Fruit fly (Drosophila melanogaster) whole organism, prepupa: Measurements from ENCODE around the gene CG42404.
A peak's percentile ranks its signal among the peaks of the same experiment; 100 is the strongest.

Source experiments
- CG10631 ChIP-seq: fragments of 200-800 bp; sonication (Bioruptor generic); optimal IDR thresholded peaks from 2 replicates; lab custom pipeline; 2016; ENCODE audit warnings: missing biosample characterization, missing genetic modification characterization
- CG10669 ChIP-seq: fragments of 200-800 bp; sonication (Bioruptor generic); optimal IDR thresholded peaks from 3 replicates; lab custom pipeline; 2018; ENCODE audit warnings: missing biosample characterization, mild to moderate bottlenecking, missing genetic modification characterization, moderate library complexity
- CG11762 ChIP-seq: fragments of 200-800 bp; sonication (Bioruptor generic); optimal IDR thresholded peaks from 3 replicates; lab custom pipeline; 2016; ENCODE audit warnings: missing biosample characterization, missing genetic modification characterization; ENCODE audit not compliant: insufficient read depth
- CG11902 ChIP-seq: fragments of 200-800 bp; sonication (Bioruptor generic); optimal IDR thresholded peaks from 3 replicates; lab custom pipeline; 2016; ENCODE audit warnings: missing biosample characterization, missing genetic modification characterization
- CG1621 ChIP-seq: fragments of 200-800 bp; sonication (Bioruptor generic); optimal IDR thresholded peaks from 3 replicates; lab custom pipeline; 2018; ENCODE audit warnings: missing biosample characterization, mild to moderate bottlenecking, missing genetic modification characterization
- CG3032 ChIP-seq: fragments of 200-800 bp; optimal IDR thresholded peaks from 2 replicates; lab custom pipeline; 2019; ENCODE audit warnings: missing biosample characterization, mild to moderate bottlenecking, missing genetic modification characterization, moderate library complexity
- CG31627 ChIP-seq: fragments of 200-800 bp; sonication (Bioruptor generic); optimal IDR thresholded peaks from 3 replicates; lab custom pipeline; 2016; ENCODE audit warnings: missing biosample characterization, missing genetic modification characterization
- CG32006 ChIP-seq: fragments of 200-800 bp; sonication (Bioruptor generic); optimal IDR thresholded peaks from 3 replicates; lab custom pipeline; 2017; ENCODE audit warnings: missing biosample characterization, mild to moderate bottlenecking, missing genetic modification characterization
- CG3919 ChIP-seq: fragments of 200-800 bp; sonication (Bioruptor generic); optimal IDR thresholded peaks from 3 replicates; lab custom pipeline; 2016; ENCODE audit warnings: missing biosample characterization, missing genetic modification characterization
- CG4318 ChIP-seq: fragments of 200-800 bp; sonication (Bioruptor generic); optimal IDR thresholded peaks from 3 replicates; lab custom pipeline; 2017; ENCODE audit warnings: missing biosample characterization, mild to moderate bottlenecking, missing genetic modification characterization
- CG6163 ChIP-seq: fragments of 200-800 bp; sonication (Bioruptor generic); IDR thresholded peaks from 3 replicates; pipeline ENCODE4 v1.3.6; 2022; ENCODE audit warnings: missing biosample characterization, missing genetic modification characterization
- CG6276 ChIP-seq: fragments of 200-800 bp; sonication (Bioruptor generic); optimal IDR thresholded peaks from 2 replicates; lab custom pipeline; 2017; ENCODE audit warnings: missing biosample characterization, mild to moderate bottlenecking, missing genetic modification characterization
- CG6792 ChIP-seq: fragments of 200-800 bp; sonication (Bioruptor generic); optimal IDR thresholded peaks from 3 replicates; lab custom pipeline; 2016; ENCODE audit warnings: missing biosample characterization, missing genetic modification characterization
- CG6854 ChIP-seq: fragments of 200-800 bp; sonication (Bioruptor generic); optimal IDR thresholded peaks from 2 replicates; lab custom pipeline; 2017; ENCODE audit warnings: missing biosample characterization, mild to moderate bottlenecking, missing genetic modification characterization
- CG7368 ChIP-seq: fragments of 200-800 bp; sonication (Bioruptor generic); optimal IDR thresholded peaks from 3 replicates; lab custom pipeline; 2016; ENCODE audit warnings: missing biosample characterization, missing genetic modification characterization
- CG8119 ChIP-seq: fragments of 200-800 bp; sonication (Bioruptor generic); IDR thresholded peaks from 3 replicates; pipeline ENCODE4 v1.3.6; 2022; ENCODE audit warnings: missing biosample characterization, missing genetic modification characterization
- CG8319 ChIP-seq: fragments of 200-800 bp; sonication (Bioruptor generic); optimal IDR thresholded peaks from 3 replicates; lab custom pipeline; 2016; ENCODE audit warnings: missing biosample characterization, missing genetic modification characterization
- CG8632 ChIP-seq: fragments of 200-800 bp; sonication (Bioruptor generic); optimal IDR thresholded peaks from 3 replicates; lab custom pipeline; 2016; ENCODE audit warnings: missing biosample characterization, missing genetic modification characterization
- CG9139 ChIP-seq: fragments of 200-800 bp; sonication (Bioruptor generic); optimal IDR thresholded peaks from 3 replicates; lab custom pipeline; 2017; ENCODE audit warnings: missing biosample characterization, mild to moderate bottlenecking, missing genetic modification characterization
- Eip75B ChIP-seq: fragments of 200-800 bp; sonication (Bioruptor generic); optimal IDR thresholded peaks from 3 replicates; lab custom pipeline; 2016; ENCODE audit warnings: missing biosample characterization, missing genetic modification characterization
- Eip78C ChIP-seq: fragments of 200-800 bp; sonication (Bioruptor generic); peaks from one replicate; lab custom pipeline; 2016; ENCODE audit warnings: missing biosample characterization, missing genetic modification characterization
- Ets21C ChIP-seq: fragments of 200-800 bp; sonication (Bioruptor generic); optimal IDR thresholded peaks from 3 replicates; lab custom pipeline; 2016; ENCODE audit warnings: missing biosample characterization, missing genetic modification characterization
- Gug ChIP-seq: fragments of 200-800 bp; sonication (Bioruptor generic); IDR thresholded peaks from 2 replicates; pipeline ENCODE4 v1.3.6; 2022; ENCODE audit warnings: missing biosample characterization, missing genetic modification characterization
- Hr38 ChIP-seq: sonication (Bioruptor generic); optimal IDR thresholded peaks from 2 replicates; lab custom pipeline; 2016; ENCODE audit warnings: missing biosample characterization, missing genetic modification characterization
- Hr39 ChIP-seq: fragments of 200-800 bp; sonication (Bioruptor generic); optimal IDR thresholded peaks from 2 replicates; lab custom pipeline; 2016; ENCODE audit warnings: missing biosample characterization, missing genetic modification characterization
- Hr4 ChIP-seq: fragments of 200-800 bp; sonication (Bioruptor generic); optimal IDR thresholded peaks from 3 replicates; lab custom pipeline; 2016; ENCODE audit warnings: missing biosample characterization, missing genetic modification characterization
- OdsH ChIP-seq: fragments of 200-800 bp; sonication (Bioruptor generic); optimal IDR thresholded peaks from 3 replicates; lab custom pipeline; 2016; ENCODE audit warnings: missing biosample characterization, missing genetic modification characterization
- Smox ChIP-seq: fragments of 200-800 bp; sonication (Bioruptor generic); optimal IDR thresholded peaks from 3 replicates; lab custom pipeline; 2016; ENCODE audit warnings: missing biosample characterization, missing genetic modification characterization
- Sox102F ChIP-seq: fragments of 200-800 bp; sonication (Bioruptor generic); optimal IDR thresholded peaks from 2 replicates; lab custom pipeline; 2016; ENCODE audit warnings: missing biosample characterization, mild to moderate bottlenecking, missing genetic modification characterization
- cyc ChIP-seq: fragments of 200-800 bp; sonication (Bioruptor generic); optimal IDR thresholded peaks from 3 replicates; lab custom pipeline; 2016; ENCODE audit warnings: missing biosample characterization, missing genetic modification characterization
- dac ChIP-seq: fragments of 200-800 bp; sonication (Bioruptor generic); optimal IDR thresholded peaks from 2 replicates; lab custom pipeline; 2017; ENCODE audit warnings: missing biosample characterization, mild to moderate bottlenecking, missing genetic modification characterization
- dsx ChIP-seq: fragments of 200-800 bp; optimal IDR thresholded peaks from 3 replicates; lab custom pipeline; 2019; ENCODE audit warnings: missing biosample characterization, mild to moderate bottlenecking, missing genetic modification characterization, moderate library complexity; ENCODE audit not compliant: poor library complexity, severe bottlenecking
- eg ChIP-seq: fragments of 200-800 bp; sonication (Bioruptor generic); IDR thresholded peaks from 3 replicates; pipeline ENCODE4 v1.3.6; 2022; ENCODE audit warnings: missing biosample characterization, missing genetic modification characterization
- esn ChIP-seq: fragments of 200-800 bp; sonication (Bioruptor generic); optimal IDR thresholded peaks from 2 replicates; lab custom pipeline; 2016; ENCODE audit warnings: missing biosample characterization, mild to moderate bottlenecking, missing genetic modification characterization, moderate library complexity
- fd59A ChIP-seq: fragments of 200-800 bp; sonication (Bioruptor generic); optimal IDR thresholded peaks from 2 replicates; lab custom pipeline; 2017; ENCODE audit warnings: missing biosample characterization, mild to moderate bottlenecking, missing genetic modification characterization, missing genetic modification reagents
- fkh ChIP-seq: fragments of 200-800 bp; sonication (Bioruptor generic); optimal IDR thresholded peaks from 3 replicates; lab custom pipeline; 2017; ENCODE audit warnings: missing biosample characterization, mild to moderate bottlenecking, missing genetic modification characterization, moderate library complexity
- pdm3 ChIP-seq: fragments of 200-800 bp; sonication (Bioruptor generic); optimal IDR thresholded peaks from 3 replicates; lab custom pipeline; 2016; ENCODE audit warnings: missing biosample characterization, missing genetic modification characterization
- salr ChIP-seq, 2 experiments: fragments of 200-800 bp; sonication (Bioruptor generic); optimal IDR thresholded peaks; 3 replicates each; lab custom pipeline; 2016 to 2018; ENCODE audit warnings: missing biosample characterization in 2 of 2, missing genetic modification characterization in 2 of 2, mild to moderate bottlenecking in 1 of 2
- svp ChIP-seq: fragments of 200-800 bp; sonication (Bioruptor generic); peaks from one replicate; lab custom pipeline; 2016; ENCODE audit warnings: missing biosample characterization, missing genetic modification characterization
- topi ChIP-seq: fragments of 200-800 bp; sonication (Bioruptor generic); optimal IDR thresholded peaks from 3 replicates; lab custom pipeline; 2016; ENCODE audit warnings: missing biosample characterization, missing genetic modification characterization

CG42404 gene

dm6 chr3R:15218824-15219576 lies 30.9 kb upstream of the CG42404 start, which contains the start of the genes SIDL and CG12241 (continued):
- TF ChIP-seq CG6792 (GFP tag; lab: Kevin White, UChicago) (peak; percentile 83), Hr39 (GFP tag; lab: Kevin White, UChicago) (no peak), CG6163 (peak; percentile 99), cyc (GFP tag; lab: Kevin White, UChicago) (peak; percentile 96), CG8319 (GFP tag; lab: Kevin White, UChicago) (no peak), CG4318 (GFP tag; lab: Kevin White, UChicago) (no peak), CG10631 (peak; percentile 89), CG8632 (GFP tag; lab: Kevin White, UChicago) (no peak), dac (GFP tag; lab: Kevin White, UChicago) (peak; percentile 75), Gug (GFP tag; lab: Robert Waterston, UW) (peak; percentile 97), salr (GFP tag; optimal IDR thresholded peaks at IDR 0.05; lab: Kevin White, UChicago) (no peak), Eip78C (peak; percentile 99), CG6276 (GFP tag; lab: Kevin White, UChicago) (no peak), CG31627 (GFP tag; lab: Kevin White, UChicago) (peak; percentile 69), CG10669 (GFP tag; lab: Kevin White, UChicago) (no peak), svp (GFP tag; lab: Kevin White, UChicago) (no peak), fd59A (no peak), Hr38 (GFP tag; lab: Kevin White, UChicago) (no peak)

dm6 chr3R:15222973-15223372 lies 26.9 kb upstream of the CG42404 start, which contains the start of gene Polr2G:
Polr2G (minus strand) TSS chr3R:15223180.
- TF ChIP-seq esn (GFP tag; lab: Kevin White, UChicago), result no peak
- peak; percentile 4 for TF ChIP-seq CG1621 (tag; lab: Kevin White, UChicago)
- TF ChIP-seq fkh, result peak; percentile 75

dm6 chr3R:15225279-15225730 lies 24.6 kb upstream of the CG42404 start, which contains the start of the genes CG31344 and Caf1-55:
CG31344 (minus strand) TSS chr3R:15225329.
Caf1-55 (plus strand) TSS chr3R:15225576.
- peak; percentile 3 for TF ChIP-seq esn (GFP tag; lab: Kevin White, UChicago)
- no peak for TF ChIP-seq CG1621 (tag; lab: Kevin White, UChicago)
- no peak for TF ChIP-seq dac (GFP tag; lab: Kevin White, UChicago)
- no peak for TF ChIP-seq pdm3
- no peak for TF ChIP-seq Hr38 (GFP tag; lab: Kevin White, UChicago)
- TF ChIP-seq CG6163, result no peak
- peak; percentile 2 for TF ChIP-seq CG31627 (GFP tag; lab: Kevin White, UChicago)
- no peak for TF ChIP-seq CG3032 (tag; lab: Kevin White, UChicago)
- no peak for TF ChIP-seq CG6854
- no peak for TF ChIP-seq Sox102F (GFP tag; lab: Kevin White, UChicago)
- no peak for TF ChIP-seq CG6276 (GFP tag; lab: Kevin White, UChicago)
- TF ChIP-seq dsx, result peak; percentile 73
- peak; percentile 19 for TF ChIP-seq fkh
- TF ChIP-seq Hr4 (GFP tag; lab: Kevin White, UChicago), result no peak
- no peak for TF ChIP-seq eg (GFP tag; lab: Robert Waterston, UW)

dm6 chr3R:15229329-15229876 lies 20.5 kb upstream of the CG42404 start, which contains the start of the genes Art3 and mRpS10:
Art3 (minus strand) TSS chr3R:15229408.
mRpS10 (plus strand) TSS chr3R:15229665.
- TF ChIP-seq CG11902 (GFP tag; lab: Kevin White, UChicago), result peak; percentile 100
- peak; percentile 100 for TF ChIP-seq CG8119 (GFP tag; lab: Robert Waterston, UW)
- TF ChIP-seq CG31627 (GFP tag; lab: Kevin White, UChicago), result peak; percentile 100
- TF ChIP-seq Gug (GFP tag; lab: Robert Waterston, UW), result peak; percentile 100
- peak; percentile 100 for TF ChIP-seq CG11762 (GFP tag; lab: Kevin White, UChicago)
- peak; percentile 98 for TF ChIP-seq dac (GFP tag; lab: Kevin White, UChicago)
- peak; percentile 100 for TF ChIP-seq CG4318 (GFP tag; lab: Kevin White, UChicago)
- TF ChIP-seq CG9139 (GFP tag; lab: Kevin White, UChicago), result peak; percentile 99
- peak; percentile 100 for TF ChIP-seq fd59A
- peak; percentile 100 for TF ChIP-seq CG6792 (GFP tag; lab: Kevin White, UChicago)
- TF ChIP-seq Eip78C, result peak; percentile 100
- peak; percentile 99 for TF ChIP-seq CG6854
- peak; percentile 100 for TF ChIP-seq eg (GFP tag; lab: Robert Waterston, UW)
- peak; percentile 100 for TF ChIP-seq Ets21C (GFP tag; lab: Kevin White, UChicago)
- peak; percentile 100 for TF ChIP-seq Eip75B
- TF ChIP-seq OdsH (GFP tag; lab: Kevin White, UChicago), result peak; percentile 100
- peak; percentile 100 for TF ChIP-seq CG7368 (GFP tag; lab: Kevin White, UChicago)
- TF ChIP-seq topi (GFP tag; lab: Kevin White, UChicago), result peak; percentile 100
- peak; percentile 100 for TF ChIP-seq Smox (GFP tag; lab: Kevin White, UChicago)
- TF ChIP-seq svp (GFP tag; lab: Kevin White, UChicago), result peak; percentile 100
- peak; percentile 100 for TF ChIP-seq CG32006
- peak; percentile 100 for TF ChIP-seq CG3919 (GFP tag; lab: Kevin White, UChicago)
- peak; percentile 100 for TF ChIP-seq pdm3
- TF ChIP-seq CG8319 (GFP tag; lab: Kevin White, UChicago), result peak; percentile 100
- TF ChIP-seq cyc (GFP tag; lab: Kevin White, UChicago), result peak; percentile 100
- TF ChIP-seq CG6276 (GFP tag; lab: Kevin White, UChicago), result peak; percentile 99
